Worm (Caenorhabditis elegans): ENCODE measurements around the gene oac-22.

DNA sequence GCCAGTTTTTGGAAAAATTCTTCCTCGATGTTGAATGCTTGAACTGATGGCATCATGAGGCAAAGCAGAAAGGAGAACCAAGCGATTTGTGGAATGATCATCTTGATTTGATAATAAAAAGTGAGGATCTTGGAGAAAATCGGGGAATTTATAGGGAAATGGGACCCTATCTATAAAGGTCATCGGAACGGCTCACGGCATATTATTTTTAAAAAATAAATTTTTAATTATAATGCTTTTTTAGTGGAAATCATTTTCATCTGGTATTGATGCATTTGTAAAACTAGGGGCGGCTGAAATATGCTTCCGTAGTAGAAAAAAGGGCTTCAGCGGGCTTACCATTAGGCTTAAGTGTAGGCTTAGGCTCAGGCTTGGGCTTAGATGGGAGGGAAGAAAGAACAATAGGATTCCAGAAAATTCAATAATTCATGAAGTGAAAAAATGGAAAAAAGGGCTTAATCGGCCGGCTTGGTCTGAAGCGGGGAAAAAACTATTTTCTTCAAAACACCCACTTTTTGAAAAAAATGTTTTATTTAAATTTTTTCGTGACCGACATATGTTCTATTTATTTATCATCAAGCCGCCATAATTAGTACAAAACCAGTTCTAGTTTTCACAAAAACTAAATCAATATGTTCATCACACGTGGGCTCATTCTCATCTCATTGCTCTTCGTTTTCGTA is 22.2 kb downstream of the oac-22 start, which contains the start of the genes F56D6.22 and F56D6.12:
- no peak for TF ChIP-seq unc-39 (tag; optimal IDR thresholded peaks at IDR 0.05)
- no peak for TF ChIP-seq nhr-28 (tag; optimal IDR thresholded peaks at IDR 0.05)
- TF ChIP-seq lin-13 (tag; optimal IDR thresholded peaks at IDR 0.05) = no peak
- TF ChIP-seq unc-62 (GFP tag; optimal IDR thresholded peaks at IDR 0.05) = no peak
- TF ChIP-seq nhr-76 (tag; optimal IDR thresholded peaks at IDR 0.05) = no peak
- no peak for TF ChIP-seq pha-4 (tag; optimal IDR thresholded peaks at IDR 0.05)
- no peak for TF ChIP-seq lsy-2 (tag; optimal IDR thresholded peaks at IDR 0.05)
- TF ChIP-seq sptf-1 (tag; optimal IDR thresholded peaks at IDR 0.05) = no peak
- no peak for TF ChIP-seq ham-2 (GFP tag; optimal IDR thresholded peaks at IDR 0.05)
- TF ChIP-seq ztf-11 (tag; optimal IDR thresholded peaks at IDR 0.05) = no peak
- TF ChIP-seq flh-1 (GFP tag; optimal IDR thresholded peaks at IDR 0.05) = no peak
